Fruit fly (Drosophila melanogaster) whole organism: ENCODE measurements around the gene Glut1.

Experiments
- CG8478 ChIP-seq: fragments of >200 bp; optimal IDR thresholded peaks from 2 replicates; lab custom pipeline; 2018; ENCODE audit warnings: inconsistent platforms
- Dll ChIP-seq: fragments of >200 bp; optimal IDR thresholded peaks from 2 replicates; lab custom pipeline; 2017
- EcR ChIP-seq, 2 experiments: fragments of >200 bp; optimal IDR thresholded peaks; 2 replicates each; lab custom pipeline; 2017; ENCODE audit warnings: missing biosample characterization in 2 of 2, missing genetic modification characterization in 2 of 2, missing genetic modification reagents in 2 of 2
- pan ChIP-seq: fragments of >200 bp; optimal IDR thresholded peaks from 2 replicates; lab custom pipeline; 2017

DNA sequence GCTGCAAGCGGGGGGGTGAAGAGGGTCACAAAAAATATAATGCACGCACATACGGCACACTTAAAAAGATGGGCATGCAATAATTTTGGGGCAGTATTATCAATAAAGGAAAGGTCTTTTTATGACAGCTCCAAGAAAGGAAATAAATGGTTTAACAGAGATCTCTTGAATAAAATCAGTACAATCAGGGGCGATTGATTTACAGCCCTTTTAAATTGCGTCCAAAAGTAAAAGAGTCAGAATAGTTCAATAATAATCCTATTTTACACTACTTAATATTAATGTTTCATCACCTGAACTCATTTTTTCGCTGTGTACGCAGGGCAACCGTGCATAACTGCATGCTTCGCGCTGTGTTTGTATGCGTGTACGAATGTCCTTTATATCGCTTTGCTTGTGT lies 43.0 kb downstream of the Glut1 start:
- TF ChIP-seq CG8478 (lab: Kevin White, UChicago) = no peak
- TF ChIP-seq EcR (GFP tag; optimal IDR thresholded peaks at IDR 0.05; lab: Kevin White, UChicago) = no peak
- TF ChIP-seq pan (lab: Kevin White, UChicago) = no peak
- TF ChIP-seq Dll (lab: Kevin White, UChicago) = no peak
